Fruit fly (Drosophila melanogaster) whole organism, embryonic: ENCODE results near the gene sau.

Source experiments
- Antp ChIP-seq: fragments of 200-800 bp; sonication (Bioruptor generic); optimal IDR thresholded peaks from 3 replicates; lab custom pipeline; 2016; ENCODE audit warnings: missing biosample characterization, missing genetic modification characterization
- Atf6 ChIP-seq: fragments of 200-800 bp; sonication (Bioruptor generic); IDR thresholded peaks from 2 replicates; pipeline ENCODE4 v1.3.6; 2022; ENCODE audit warnings: missing biosample characterization, missing genetic modification characterization
- B-H2 ChIP-seq: fragments of 200-800 bp; sonication (Bioruptor generic); optimal IDR thresholded peaks from 2 replicates; lab custom pipeline; 2018; ENCODE audit warnings: missing biosample characterization, mild to moderate bottlenecking, missing genetic modification characterization
- CG10543 ChIP-seq: fragments of 200-800 bp; sonication (Bioruptor generic); optimal IDR thresholded peaks from 3 replicates; lab custom pipeline; 2017; ENCODE audit warnings: missing biosample characterization, mild to moderate bottlenecking, missing genetic modification characterization, moderate library complexity
- CG11560 ChIP-seq: fragments of 200-800 bp; sonication (Bioruptor generic); IDR thresholded peaks from 3 replicates; pipeline ENCODE4 v1.3.6; 2022; ENCODE audit warnings: missing biosample characterization, missing genetic modification characterization
- CG12942 ChIP-seq: fragments of 200-800 bp; sonication (Bioruptor generic); optimal IDR thresholded peaks from 3 replicates; lab custom pipeline; 2016; ENCODE audit warnings: missing biosample characterization, missing genetic modification characterization
- CG13123 ChIP-seq: fragments of 200-800 bp; sonication (Bioruptor generic); optimal IDR thresholded peaks from 2 replicates; lab custom pipeline; 2016; ENCODE audit warnings: missing biosample characterization, missing genetic modification characterization
- CG16813 ChIP-seq: fragments of 200-800 bp; sonication (Bioruptor generic); IDR thresholded peaks from 3 replicates; pipeline ENCODE4 v1.3.6; 2022; ENCODE audit warnings: missing biosample characterization, missing genetic modification characterization; ENCODE audit not compliant: partially characterized antibody
- CG16863 ChIP-seq: fragments of 200-800 bp; sonication (Bioruptor generic); optimal IDR thresholded peaks from 3 replicates; lab custom pipeline; 2016; ENCODE audit warnings: missing biosample characterization, missing genetic modification characterization
- CG31224 ChIP-seq: fragments of 200-800 bp; sonication (Bioruptor generic); IDR thresholded peaks from 2 replicates; pipeline ENCODE4 v1.3.6; 2022; ENCODE audit warnings: missing biosample characterization, missing genetic modification characterization
- CG31365 ChIP-seq: fragments of 200-800 bp; sonication (Bioruptor generic); optimal IDR thresholded peaks from 2 replicates; lab custom pipeline; 2018; ENCODE audit warnings: missing biosample characterization, mild to moderate bottlenecking, missing genetic modification characterization
- CG32767 ChIP-seq: fragments of 200-800 bp; sonication (Bioruptor generic); IDR thresholded peaks from 2 replicates; pipeline ENCODE4 v1.3.6; 2022; ENCODE audit warnings: missing biosample characterization, missing genetic modification characterization
- CG33557 ChIP-seq: fragments of 200-800 bp; sonication (Bioruptor generic); optimal IDR thresholded peaks from 2 replicates; lab custom pipeline; 2019; ENCODE audit warnings: missing biosample characterization, mild to moderate bottlenecking, missing genetic modification characterization, moderate library complexity
- CG4360 ChIP-seq: fragments of 200-800 bp; sonication (Bioruptor generic); IDR thresholded peaks from 2 replicates; pipeline ENCODE4 v1.3.6; 2022; ENCODE audit warnings: missing biosample characterization, missing genetic modification characterization
- CG5953 ChIP-seq: fragments of 200-800 bp; sonication (Bioruptor generic); IDR thresholded peaks from 2 replicates; pipeline ENCODE4 v1.3.6; 2022; ENCODE audit warnings: missing biosample characterization, missing genetic modification characterization
- CG6272 ChIP-seq: fragments of 200-800 bp; sonication (Bioruptor generic); IDR thresholded peaks from 2 replicates; pipeline ENCODE4 v1.3.6; 2022; ENCODE audit warnings: missing biosample characterization, missing genetic modification characterization
- CG8388 ChIP-seq: fragments of 200-800 bp; sonication (Bioruptor generic); optimal IDR thresholded peaks from 2 replicates; lab custom pipeline; 2019; ENCODE audit warnings: missing biosample characterization, mild to moderate bottlenecking, missing genetic modification characterization, moderate library complexity
- D ChIP-seq, 2 experiments: fragments of 200-800 bp in 1 of 2; fragments of >200 bp in 1 of 2; sonication (Bioruptor generic) in 1 of 2; optimal IDR thresholded peaks; 2 replicates in 1 of 2; 3 replicates in 1 of 2; lab custom pipeline; 2017; ENCODE audit warnings: mild to moderate bottlenecking in 1 of 2, missing biosample characterization in 1 of 2, missing genetic modification characterization in 1 of 2, missing genetic modification reagents in 1 of 2
- D19A ChIP-seq: fragments of 200-800 bp; optimal IDR thresholded peaks from 3 replicates; lab custom pipeline; 2019; ENCODE audit warnings: missing biosample characterization, mild to moderate bottlenecking, missing genetic modification characterization, moderate library complexity
- E2f1 ChIP-seq: fragments of 200-800 bp; sonication (Bioruptor generic); IDR thresholded peaks from 2 replicates; pipeline ENCODE4 v1.3.6; 2022; ENCODE audit warnings: missing biosample characterization, missing genetic modification characterization
- Eip74EF ChIP-seq, 2 experiments: fragments of 200-800 bp in 1 of 2; fragments of >200 bp in 1 of 2; sonication (Bioruptor generic) in 1 of 2; optimal IDR thresholded peaks; 2 replicates each; lab custom pipeline; 2017 to 2019; ENCODE audit warnings: missing biosample characterization in 2 of 2, missing genetic modification characterization in 2 of 2, mild to moderate bottlenecking in 1 of 2, moderate library complexity in 1 of 2
- Ets65A ChIP-seq: fragments of 200-800 bp; sonication (Bioruptor generic); peaks from one replicate; lab custom pipeline; 2016; ENCODE audit warnings: missing biosample characterization, missing genetic modification characterization
- Fer1 ChIP-seq: fragments of 200-800 bp; sonication (Bioruptor generic); optimal IDR thresholded peaks from 2 replicates; lab custom pipeline; 2017; ENCODE audit warnings: missing biosample characterization, mild to moderate bottlenecking, missing genetic modification characterization
- Hmr ChIP-seq: fragments of 200-800 bp; sonication (Bioruptor generic); optimal IDR thresholded peaks from 3 replicates; lab custom pipeline; 2017; ENCODE audit warnings: mild to moderate bottlenecking, missing biosample characterization, missing genetic modification reagents, missing genetic modification characterization
- Hr3 ChIP-seq: fragments of 200-800 bp; sonication (Bioruptor generic); optimal IDR thresholded peaks from 3 replicates; lab custom pipeline; 2016; ENCODE audit warnings: missing biosample characterization, missing genetic modification characterization
- Neu2 ChIP-seq: fragments of 200-800 bp; sonication (Bioruptor generic); optimal IDR thresholded peaks from 3 replicates; lab custom pipeline; 2016; ENCODE audit warnings: missing biosample characterization, missing genetic modification characterization, borderline replicate concordance
- Nf-YA ChIP-seq: fragments of 200-800 bp; sonication (Bioruptor generic); IDR thresholded peaks from 2 replicates; pipeline ENCODE4 v1.3.6; 2022; ENCODE audit warnings: missing biosample characterization, missing genetic modification characterization
- Oaz ChIP-seq: fragments of 200-800 bp; sonication (Bioruptor generic); IDR thresholded peaks from 2 replicates; pipeline ENCODE4 v1.3.6; 2022; ENCODE audit warnings: missing biosample characterization, missing genetic modification characterization
- Sox100B ChIP-seq: fragments of 200-800 bp; sonication (Bioruptor generic); optimal IDR thresholded peaks from 3 replicates; lab custom pipeline; 2018; ENCODE audit warnings: missing biosample characterization, mild to moderate bottlenecking, missing genetic modification characterization
- Vsx1 ChIP-seq: fragments of 200-800 bp; sonication (Bioruptor generic); optimal IDR thresholded peaks from 2 replicates; lab custom pipeline; 2017; ENCODE audit warnings: missing biosample characterization, mild to moderate bottlenecking, missing genetic modification characterization, missing genetic modification reagents
- al ChIP-seq: fragments of 200-800 bp; sonication (Bioruptor generic); IDR thresholded peaks from 2 replicates; pipeline ENCODE4 v1.3.6; 2022; ENCODE audit warnings: missing biosample characterization, missing genetic modification characterization
- ap ChIP-seq: fragments of 200-800 bp; sonication (Bioruptor generic); IDR thresholded peaks from 2 replicates; pipeline ENCODE4 v1.3.6; 2022; ENCODE audit warnings: missing biosample characterization, missing genetic modification characterization
- ase ChIP-seq: fragments of 200-800 bp; sonication (Bioruptor generic); IDR thresholded peaks from 3 replicates; pipeline ENCODE4 v1.3.6; 2022; ENCODE audit warnings: missing biosample characterization, missing genetic modification characterization
- bowl ChIP-seq: fragments of 200-800 bp; sonication (Bioruptor generic); IDR thresholded peaks from 2 replicates; pipeline ENCODE4 v1.3.6; 2022; ENCODE audit warnings: missing biosample characterization, missing genetic modification characterization
- ci ChIP-seq: fragments of 200-800 bp; sonication (Bioruptor generic); IDR thresholded peaks from 3 replicates; pipeline ENCODE4 v1.3.6; 2022; ENCODE audit warnings: missing biosample characterization, missing genetic modification characterization
- fru ChIP-seq: fragments of >200 bp; optimal IDR thresholded peaks from 2 replicates; lab custom pipeline; 2017
- gfzf ChIP-seq: fragments of 200-800 bp; sonication (Bioruptor generic); optimal IDR thresholded peaks from 2 replicates; lab custom pipeline; 2016; ENCODE audit warnings: missing biosample characterization, mild to moderate bottlenecking, missing genetic modification characterization, moderate library complexity
- hbn ChIP-seq: fragments of 200-800 bp; sonication (Bioruptor generic); IDR thresholded peaks from 2 replicates; pipeline ENCODE4 v1.3.6; 2022; ENCODE audit warnings: missing biosample characterization, missing genetic modification characterization; ENCODE audit not compliant: partially characterized antibody
- jing ChIP-seq: fragments of 200-800 bp; sonication (Bioruptor generic); optimal IDR thresholded peaks from 2 replicates; lab custom pipeline; 2018; ENCODE audit warnings: missing biosample characterization, mild to moderate bottlenecking, missing genetic modification characterization
- knrl ChIP-seq: fragments of 200-800 bp; sonication (Bioruptor generic); IDR thresholded peaks from 3 replicates; pipeline ENCODE4 v1.3.6; 2022; ENCODE audit warnings: missing biosample characterization, missing genetic modification characterization; ENCODE audit not compliant: partially characterized antibody
- lab ChIP-seq: fragments of 200-800 bp; sonication (Bioruptor generic); optimal IDR thresholded peaks from 3 replicates; lab custom pipeline; 2017; ENCODE audit warnings: missing biosample characterization, missing genetic modification characterization, mild to moderate bottlenecking, moderate library complexity, missing genetic modification reagents
- lbe ChIP-seq: fragments of 200-800 bp; sonication (Bioruptor generic); optimal IDR thresholded peaks from 2 replicates; lab custom pipeline; 2016; ENCODE audit warnings: missing biosample characterization, mild to moderate bottlenecking, missing genetic modification characterization
- pb ChIP-seq: fragments of 200-800 bp; sonication (Bioruptor generic); optimal IDR thresholded peaks from 3 replicates; lab custom pipeline; 2016; ENCODE audit warnings: missing biosample characterization, missing genetic modification characterization
- pfk ChIP-seq: fragments of 200-800 bp; sonication (Bioruptor generic); optimal IDR thresholded peaks from 2 replicates; lab custom pipeline; 2018; ENCODE audit warnings: missing biosample characterization, mild to moderate bottlenecking, missing genetic modification characterization, moderate library complexity
- pho ChIP-seq: fragments of 200-800 bp; sonication (Bioruptor generic); optimal IDR thresholded peaks from 2 replicates; lab custom pipeline; 2016; ENCODE audit warnings: missing biosample characterization, missing genetic modification characterization
- pros ChIP-seq: fragments of 200-800 bp; sonication (Bioruptor generic); optimal IDR thresholded peaks from 3 replicates; lab custom pipeline; 2019; ENCODE audit warnings: missing biosample characterization, mild to moderate bottlenecking, missing genetic modification characterization, moderate library complexity
- ro ChIP-seq: fragments of 200-800 bp; sonication (Bioruptor generic); IDR thresholded peaks from 2 replicates; pipeline ENCODE4 v1.3.6; 2022; ENCODE audit warnings: missing biosample characterization, missing genetic modification characterization
- ssp ChIP-seq: fragments of 200-800 bp; sonication (Bioruptor generic); IDR thresholded peaks from 2 replicates; pipeline ENCODE4 v1.3.6; 2022; ENCODE audit warnings: missing biosample characterization, missing genetic modification characterization
- zfh1 ChIP-seq: fragments of 200-800 bp; sonication (Bioruptor generic); IDR thresholded peaks from 3 replicates; pipeline ENCODE4 v1.3.6; 2022; ENCODE audit warnings: missing biosample characterization, missing genetic modification characterization

sau gene

dm6 chr2L:2198613-2199432, 27.3 kb upstream of the sau start (continued):
- TF ChIP-seq B-H2 (GFP tag; lab: Kevin White, UChicago): peak; percentile 28
- TF ChIP-seq CG12942 (GFP tag; lab: Kevin White, UChicago): peak; percentile 81
- TF ChIP-seq Fer1 (GFP tag; lab: Kevin White, UChicago): peak; percentile 82
- TF ChIP-seq CG31365 (tag; lab: Kevin White, UChicago): peak; percentile 60
- TF ChIP-seq ro (GFP tag; lab: Robert Waterston, UW): no peak
- TF ChIP-seq ci (GFP tag; lab: Robert Waterston, UW): no peak
- peak; percentile 84 for TF ChIP-seq CG6272 (GFP tag; lab: Robert Waterston, UW)
- TF ChIP-seq Neu2 (GFP tag; lab: Kevin White, UChicago): peak; percentile 31
- no peak for TF ChIP-seq CG11560
- no peak for TF ChIP-seq gfzf
- TF ChIP-seq ase (GFP tag; lab: Robert Waterston, UW): no peak
- TF ChIP-seq D (optimal IDR thresholded peaks at IDR 0.05; lab: Kevin White, UChicago): no peak
- TF ChIP-seq D (GFP tag; optimal IDR thresholded peaks at IDR 0.05; lab: Kevin White, UChicago): peak; percentile 87
- TF ChIP-seq CG13123 (GFP tag; lab: Kevin White, UChicago): peak; percentile 65
- peak; percentile 72 for TF ChIP-seq pb (GFP tag; lab: Kevin White, UChicago)
- TF ChIP-seq Vsx1 (GFP tag; lab: Kevin White, UChicago): peak; percentile 57
- TF ChIP-seq bowl (GFP tag; lab: Robert Waterston, UW): no peak
- TF ChIP-seq pros (GFP tag; lab: Kevin White, UChicago): peak; percentile 42
- TF ChIP-seq al (GFP tag; lab: Robert Waterston, UW): no peak
- TF ChIP-seq CG10543 (GFP tag; lab: Kevin White, UChicago): peak; percentile 94
- TF ChIP-seq CG16813: no peak
- TF ChIP-seq Oaz (GFP tag; lab: Robert Waterston, UW): no peak
- no peak for TF ChIP-seq ap (GFP tag; lab: Robert Waterston, UW)
- no peak for TF ChIP-seq E2f1 (GFP tag; lab: Robert Waterston, UW)
- no peak for TF ChIP-seq ssp (GFP tag; lab: Robert Waterston, UW)
- peak; percentile 32 for TF ChIP-seq CG33557 (GFP tag; lab: Kevin White, UChicago)
- TF ChIP-seq lab (GFP tag; lab: Kevin White, UChicago): peak; percentile 87
- TF ChIP-seq fru (lab: Kevin White, UChicago): no peak
- peak; percentile 86 for TF ChIP-seq Sox100B (GFP tag; lab: Kevin White, UChicago)
- peak; percentile 85 for TF ChIP-seq CG16863 (GFP tag; lab: Kevin White, UChicago)
- TF ChIP-seq Atf6 (GFP tag; lab: Robert Waterston, UW): no peak
- no peak for TF ChIP-seq Nf-YA
- TF ChIP-seq CG31224 (GFP tag; lab: Robert Waterston, UW): no peak
- peak; percentile 88 for TF ChIP-seq Antp
- no peak for TF ChIP-seq CG5953 (GFP tag; lab: Robert Waterston, UW)
- peak; percentile 86 for TF ChIP-seq CG8388 (GFP tag; lab: Kevin White, UChicago)
- no peak for TF ChIP-seq CG32767
- TF ChIP-seq Hmr (GFP tag; lab: Kevin White, UChicago): peak; percentile 84
- no peak for TF ChIP-seq knrl (GFP tag; lab: Robert Waterston, UW)
- peak; percentile 85 for TF ChIP-seq D19A (tag; lab: Kevin White, UChicago)
- peak; percentile 99 for TF ChIP-seq Ets65A (GFP tag; lab: Kevin White, UChicago)
- TF ChIP-seq lbe: peak; percentile 97
- TF ChIP-seq pfk (GFP tag; lab: Kevin White, UChicago): peak; percentile 51
- peak; percentile 82 for TF ChIP-seq pho (GFP tag; lab: Kevin White, UChicago)
- TF ChIP-seq Eip74EF (GFP tag; optimal IDR thresholded peaks at IDR 0.05; lab: Kevin White, UChicago): peak in 1 of 2 experiments; percentile 73
- no peak for TF ChIP-seq hbn (GFP tag; lab: Robert Waterston, UW)
- TF ChIP-seq zfh1 (GFP tag; lab: Robert Waterston, UW): no peak
- peak; percentile 89 for TF ChIP-seq Hr3 (GFP tag; lab: Kevin White, UChicago)
- TF ChIP-seq CG4360 (GFP tag; lab: Robert Waterston, UW): no peak
- peak; percentile 84 for TF ChIP-seq jing (GFP tag; lab: Kevin White, UChicago)
